Fruit fly (Drosophila melanogaster): ENCODE data around the gene CG1523.

CG1523 gene

dm6 chr3R:28861309-28862157 lies 42.1 kb upstream of the CG1523 start (continued):
- TF ChIP-seq CG3032 (tag; optimal IDR thresholded peaks at IDR 0.05) (no peak), CG8119 (GFP tag; IDR thresholded peaks at IDR 0.05) (no peak), Hr38 (GFP tag; optimal IDR thresholded peaks at IDR 0.05) (no peak), OdsH (GFP tag; optimal IDR thresholded peaks at IDR 0.05) (no peak), CG34406 (GFP tag; optimal IDR thresholded peaks at IDR 0.05) (no peak), CG8632 (GFP tag; optimal IDR thresholded peaks at IDR 0.05) (no peak), Eip75B (GFP tag; optimal IDR thresholded peaks at IDR 0.05) (no peak), dsx (GFP tag; optimal IDR thresholded peaks at IDR 0.05; ENCODE audit: poor library complexity, severe bottlenecking) (peak; percentile 26), CG6854 (GFP tag; optimal IDR thresholded peaks at IDR 0.05) (no peak)

dm6 chr3R:28860582-28860981 lies 41.1 kb upstream of the CG1523 start:
- TF ChIP-seq Hr39 (GFP tag; optimal IDR thresholded peaks at IDR 0.05) (no peak), spab (GFP tag; optimal IDR thresholded peaks at IDR 0.05) (no peak), Eip78C (GFP tag) (no peak), acj6 (GFP tag; optimal IDR thresholded peaks at IDR 0.05) (no peak), fkh (GFP tag; optimal IDR thresholded peaks at IDR 0.05) (peak; percentile 46), fd85E (GFP tag; optimal IDR thresholded peaks at IDR 0.05) (no peak), dsx (GFP tag; optimal IDR thresholded peaks at IDR 0.05; ENCODE audit: poor library complexity, severe bottlenecking) (peak; percentile 12), CG6276 (GFP tag; optimal IDR thresholded peaks at IDR 0.05) (no peak)

dm6 chr3R:28859058-28859526 lies 39.6 kb upstream of the CG1523 start, which contains the start of gene Inx3:
TSS of gene Inx3 (minus strand) at chr3R:28859497.
- no peak for TF ChIP-seq cyc (GFP tag; optimal IDR thresholded peaks at IDR 0.05)
- TF ChIP-seq CG31627 (GFP tag; optimal IDR thresholded peaks at IDR 0.05): no peak
- TF ChIP-seq lz (GFP tag; optimal IDR thresholded peaks at IDR 0.05): peak; percentile 6
- no peak for TF ChIP-seq pdm3 (GFP tag; optimal IDR thresholded peaks at IDR 0.05)
- peak; percentile 15 for TF ChIP-seq CG3032 (tag; optimal IDR thresholded peaks at IDR 0.05)
- TF ChIP-seq net (GFP tag; optimal IDR thresholded peaks at IDR 0.05): peak; percentile 15
- no peak for TF ChIP-seq CG11762 (GFP tag; optimal IDR thresholded peaks at IDR 0.05; ENCODE audit: insufficient read depth)
- peak in 1 of 2 experiments; percentile 47 for TF ChIP-seq ss (GFP tag; optimal IDR thresholded peaks at IDR 0.05)
- peak; percentile 97 for TF ChIP-seq CG6808 (GFP tag; optimal IDR thresholded peaks at IDR 0.05)
- TF ChIP-seq CG9139 (GFP tag; optimal IDR thresholded peaks at IDR 0.05): peak; percentile 24
- peak; percentile 80 for TF ChIP-seq svp (GFP tag)
- TF ChIP-seq Eip78C (GFP tag): peak; percentile 88
- peak; percentile 40 for TF ChIP-seq CG16779 (tag; optimal IDR thresholded peaks at IDR 0.05)
- TF ChIP-seq CG3919 (GFP tag; optimal IDR thresholded peaks at IDR 0.05): peak; percentile 30
- TF ChIP-seq Sox102F (GFP tag; optimal IDR thresholded peaks at IDR 0.05): peak; percentile 40
- TF ChIP-seq Ets21C (GFP tag; optimal IDR thresholded peaks at IDR 0.05): no peak
- TF ChIP-seq CG6854 (GFP tag; optimal IDR thresholded peaks at IDR 0.05): peak; percentile 57
- no peak for TF ChIP-seq Blimp-1 (GFP tag; optimal IDR thresholded peaks at IDR 0.05)
- TF ChIP-seq Hr38 (GFP tag; optimal IDR thresholded peaks at IDR 0.05): peak; percentile 0
- TF ChIP-seq CG10631 (GFP tag; optimal IDR thresholded peaks at IDR 0.05): no peak
- TF ChIP-seq eg (GFP tag; IDR thresholded peaks at IDR 0.05): peak; percentile 66; the same call in 1 of the 3 replicates
- no peak for TF ChIP-seq achi (GFP tag; optimal IDR thresholded peaks at IDR 0.05)
- no peak for TF ChIP-seq Sox14 (GFP tag; optimal IDR thresholded peaks at IDR 0.05)
- no peak for TF ChIP-seq acj6 (GFP tag; optimal IDR thresholded peaks at IDR 0.05)
- TF ChIP-seq CG1621 (tag; optimal IDR thresholded peaks at IDR 0.05): peak; percentile 74
- TF ChIP-seq CG6163 (GFP tag; IDR thresholded peaks at IDR 0.05): peak; percentile 60; the same call in 2 of the 3 replicates
- TF ChIP-seq Met (GFP tag; optimal IDR thresholded peaks at IDR 0.05): peak; percentile 29
- peak; percentile 44; the same call in 1 of the 2 replicates for TF ChIP-seq CG15336 (GFP tag; IDR thresholded peaks at IDR 0.05)
- peak; percentile 23 for TF ChIP-seq esn (GFP tag; optimal IDR thresholded peaks at IDR 0.05)
- TF ChIP-seq CG34406 (GFP tag; optimal IDR thresholded peaks at IDR 0.05): no peak
- peak; percentile 4 for TF ChIP-seq fd85E (GFP tag; optimal IDR thresholded peaks at IDR 0.05)
- TF ChIP-seq CG8119 (GFP tag; IDR thresholded peaks at IDR 0.05): peak; percentile 28; the same call in 1 of the 3 replicates
- TF ChIP-seq dsx (GFP tag; optimal IDR thresholded peaks at IDR 0.05; ENCODE audit: poor library complexity, severe bottlenecking): peak; percentile 81
- TF ChIP-seq Hr4 (GFP tag; optimal IDR thresholded peaks at IDR 0.05): no peak
- TF ChIP-seq fkh (GFP tag; optimal IDR thresholded peaks at IDR 0.05): peak; percentile 30

Data from whole organism, prepupa.